Worm (Caenorhabditis elegans) whole organism, mixed stage, embryonic: ENCODE data around the gene srd-5.

Experiments
- ceh-39 ChIP-seq: fragments of 150-350 bp; optimal IDR thresholded peaks from 2 replicates; lab custom pipeline; 2014; ENCODE audit warnings: missing biosample characterization, missing genetic modification characterization
- drap-1 ChIP-seq: fragments of 200-800 bp; sonication (Bioruptor generic); optimal IDR thresholded peaks from 3 replicates; lab custom pipeline; 2018; ENCODE audit warnings: mild to moderate bottlenecking, missing genetic modification characterization, missing compliant biosample characterization
- hlh-1 ChIP-seq: fragments of 150-350 bp; optimal IDR thresholded peaks from 2 replicates; lab custom pipeline; 2014; ENCODE audit warnings: missing biosample characterization, missing genetic modification reagents, missing genetic modification characterization
- lin-13 ChIP-seq: fragments of 150-350 bp; optimal IDR thresholded peaks from 2 replicates; lab custom pipeline; 2014; ENCODE audit warnings: missing biosample characterization, missing genetic modification characterization
- lsy-2 ChIP-seq: fragments of 150-350 bp; optimal IDR thresholded peaks from 2 replicates; lab custom pipeline; 2014; ENCODE audit warnings: missing biosample characterization, missing genetic modification characterization
- nhr-237 ChIP-seq: fragments of 150-350 bp; optimal IDR thresholded peaks from 2 replicates; lab custom pipeline; 2014; ENCODE audit warnings: missing biosample characterization, missing genetic modification characterization
- nhr-28 ChIP-seq: fragments of 150-350 bp; optimal IDR thresholded peaks from 2 replicates; lab custom pipeline; 2014; ENCODE audit warnings: missing biosample characterization, missing genetic modification characterization
- pha-4 ChIP-seq: fragments of 150-350 bp; optimal IDR thresholded peaks from 2 replicates; lab custom pipeline; 2018; ENCODE audit warnings: missing biosample characterization, missing genetic modification reagents, missing genetic modification characterization
- unc-39 ChIP-seq: fragments of 150-350 bp; optimal IDR thresholded peaks from 2 replicates; lab custom pipeline; 2014; ENCODE audit warnings: missing biosample characterization, missing genetic modification characterization
- unc-62 ChIP-seq: fragments of 150-350 bp; optimal IDR thresholded peaks from 2 replicates; lab custom pipeline; 2014; ENCODE audit warnings: missing biosample characterization, missing genetic modification reagents, missing genetic modification characterization
- ztf-11 ChIP-seq: fragments of 150-350 bp; optimal IDR thresholded peaks from 2 replicates; lab custom pipeline; 2014; ENCODE audit warnings: missing biosample characterization, missing genetic modification characterization

ce11 chrIV:5630156-5630555 lies 44.2 kb downstream of the srd-5 start, which contains the start of gene srd-12:
- TF ChIP-seq nhr-237 (tag; lab: Kevin White, UChicago), result no peak
- TF ChIP-seq pha-4 (tag; lab: Kevin White, UChicago), result no peak
- TF ChIP-seq nhr-28 (tag; lab: Kevin White, UChicago), result no peak
- no peak for TF ChIP-seq hlh-1
- TF ChIP-seq lin-13, result no peak
- TF ChIP-seq unc-39 (tag; lab: Kevin White, UChicago), result no peak
- TF ChIP-seq drap-1 (GFP tag; lab: Kevin White, UChicago), result no peak
- no peak for TF ChIP-seq ztf-11 (tag; lab: Kevin White, UChicago)
- TF ChIP-seq ceh-39 (tag; lab: Kevin White, UChicago), result no peak
- TF ChIP-seq unc-62, result no peak
- no peak for TF ChIP-seq lsy-2
